Worm (Caenorhabditis elegans) whole organism, midembryonic: ENCODE results near the gene T22F7.3.

Source experiments
- T22C8.4 ChIP-seq: fragments of 200-800 bp; sonication (Bioruptor generic); IDR thresholded peaks from 2 replicates; pipeline ENCODE4 v1.3.6; 2022; ENCODE audit warnings: missing genetic modification characterization, missing compliant biosample characterization
- cog-1 ChIP-seq: sonication (generic microtip); optimal IDR thresholded peaks from 2 replicates; lab custom pipeline; 2016; ENCODE audit warnings: missing genetic modification characterization, missing compliant biosample characterization
- flt-1 ChIP-seq: fragments of 200-800 bp; sonication (Bioruptor generic); IDR thresholded peaks from 2 replicates; pipeline ENCODE4 v1.3.6; 2022; ENCODE audit warnings: missing genetic modification characterization, missing compliant biosample characterization
- klf-2 ChIP-seq: fragments of 200-800 bp; sonication (Bioruptor generic); conservative IDR thresholded peaks from 2 replicates; pipeline ENCODE4 v1.3.6; 2022; ENCODE audit warnings: missing genetic modification reagents, missing genetic modification characterization, missing compliant biosample characterization
- med-1 ChIP-seq: sonication (generic microtip); optimal IDR thresholded peaks from 2 replicates; lab custom pipeline; 2017; ENCODE audit warnings: missing genetic modification characterization, mild to moderate bottlenecking, missing compliant biosample characterization, antibody characterized with exemption, missing genetic modification reagents; ENCODE audit not compliant: insufficient read depth
- ref-1 ChIP-seq: fragments of 200-800 bp; sonication (Bioruptor generic); conservative IDR thresholded peaks from 2 replicates; pipeline ENCODE4 v1.3.6; 2022; ENCODE audit warnings: missing genetic modification reagents, missing genetic modification characterization, missing compliant biosample characterization
- tab-1 ChIP-seq: fragments of 200-800 bp; sonication (Bioruptor generic); IDR thresholded peaks from 2 replicates; pipeline ENCODE4 v1.3.6; 2022; ENCODE audit warnings: missing genetic modification characterization, missing compliant biosample characterization
- ztf-23 ChIP-seq: fragments of 200-800 bp; sonication (Bioruptor generic); IDR thresholded peaks from 2 replicates; pipeline ENCODE4 v1.3.6; 2022; ENCODE audit warnings: missing genetic modification reagents, missing genetic modification characterization, missing compliant biosample characterization
- ztf-29 ChIP-seq: fragments of 200-800 bp; sonication (Bioruptor generic); IDR thresholded peaks from 2 replicates; pipeline ENCODE4 v1.3.6; 2022; ENCODE audit warnings: missing genetic modification reagents, missing genetic modification characterization, missing compliant biosample characterization

The T22F7.3 gene

DNA sequence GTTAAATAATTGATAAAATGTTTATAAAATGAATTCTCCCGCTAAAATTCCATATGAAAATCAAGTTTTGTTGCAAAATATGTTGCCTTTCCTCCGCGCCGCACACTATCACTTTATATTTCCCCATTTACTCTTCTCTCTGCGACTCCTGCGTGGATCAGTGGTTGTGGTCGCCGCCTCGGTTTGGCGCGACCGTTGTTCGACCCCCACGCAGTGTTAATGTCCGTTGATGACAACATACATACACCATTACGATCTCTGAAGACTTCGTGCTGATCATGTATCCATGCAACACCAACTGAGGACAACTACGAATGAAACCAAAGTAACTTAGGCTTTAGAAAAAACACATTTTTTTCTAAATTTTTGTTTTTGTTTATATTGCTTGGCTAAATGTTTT is 21.3 kb downstream of the T22F7.3 start:
- TF ChIP-seq tab-1 (GFP tag; lab: Robert Waterston, UW) = peak; percentile 91
- peak; percentile 93 for TF ChIP-seq cog-1
- TF ChIP-seq ref-1 (GFP tag; lab: Robert Waterston, UW) = peak; percentile 73
- peak; percentile 54 for TF ChIP-seq med-1 (GFP tag; lab: Kevin White, UChicago)
- peak; percentile 65 for TF ChIP-seq ztf-29 (GFP tag; lab: Robert Waterston, UW)
- TF ChIP-seq ztf-23 (GFP tag; lab: Robert Waterston, UW) = peak; percentile 95
- TF ChIP-seq klf-2 (GFP tag; lab: Robert Waterston, UW) = peak; percentile 89
- peak; percentile 90 for TF ChIP-seq flt-1 (GFP tag; lab: Robert Waterston, UW)
- TF ChIP-seq T22C8.4 (GFP tag; lab: Robert Waterston, UW) = peak; percentile 83

- no peak for TF ChIP-seq ref-1 (GFP tag; lab: Robert Waterston, UW)
- no peak for TF ChIP-seq T22C8.4 (GFP tag; lab: Robert Waterston, UW)
- TF ChIP-seq cog-1 = no peak
- no peak for TF ChIP-seq tab-1 (GFP tag; lab: Robert Waterston, UW)
- TF ChIP-seq ztf-23 (GFP tag; lab: Robert Waterston, UW) = no peak
- no peak for TF ChIP-seq klf-2 (GFP tag; lab: Robert Waterston, UW)
- TF ChIP-seq med-1 (GFP tag; lab: Kevin White, UChicago) = no peak
- no peak for TF ChIP-seq flt-1 (GFP tag; lab: Robert Waterston, UW)
- TF ChIP-seq ztf-29 (GFP tag; lab: Robert Waterston, UW) = no peak
Observed at ce11 chrIII:491090-491597, 32.7 kb downstream of the T22F7.3 start, which contains the start of gene unc-45. Gene unc-45 (plus strand): TSS chrIII:491547.

- TF ChIP-seq ztf-29 (GFP tag; lab: Robert Waterston, UW) (no peak), klf-2 (GFP tag; lab: Robert Waterston, UW) (no peak), cog-1 (no peak), T22C8.4 (GFP tag; lab: Robert Waterston, UW) (no peak), ref-1 (GFP tag; lab: Robert Waterston, UW) (no peak), ztf-23 (GFP tag; lab: Robert Waterston, UW) (no peak), med-1 (GFP tag; lab: Kevin White, UChicago) (no peak), flt-1 (GFP tag; lab: Robert Waterston, UW) (no peak), tab-1 (GFP tag; lab: Robert Waterston, UW) (no peak)
Observed at ce11 chrIII:488464-488863, 35.4 kb downstream of the T22F7.3 start, which contains the start of gene F30H5.5. Gene F30H5.5 (plus strand): TSS chrIII:488764.

DNA sequence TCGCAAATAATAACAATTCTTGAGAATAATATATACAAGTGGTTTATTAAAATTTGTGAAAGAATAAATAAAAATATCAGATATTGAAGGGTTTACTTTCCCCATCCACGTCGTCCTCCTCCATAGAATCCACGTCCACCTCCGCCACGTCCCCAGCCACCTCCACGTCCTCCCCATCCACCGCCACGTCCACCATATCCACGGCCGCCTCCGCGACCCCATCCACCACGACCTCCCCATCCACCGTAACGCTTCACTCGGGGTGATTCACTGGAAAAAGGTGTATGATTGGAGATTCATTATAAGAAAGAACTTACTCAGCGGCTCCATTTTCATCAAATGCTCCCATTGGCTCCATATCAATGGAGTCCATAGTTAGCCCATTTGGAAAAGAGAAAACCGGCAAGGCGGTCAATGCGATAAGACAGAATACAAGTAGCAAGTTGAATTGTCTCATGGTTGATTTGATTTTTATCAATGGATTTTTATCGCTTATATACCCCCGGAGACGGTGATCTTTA is 37.7 kb downstream of the T22F7.3 start, which contains the start of gene nlp-32:
Gene nlp-32 (minus strand): TSS at position 471 of the 521 bp plus-strand sequence.
- TF ChIP-seq ref-1 (GFP tag; lab: Robert Waterston, UW) = no peak
- TF ChIP-seq med-1 (GFP tag; lab: Kevin White, UChicago) = no peak
- TF ChIP-seq flt-1 (GFP tag; lab: Robert Waterston, UW) = no peak
- no peak for TF ChIP-seq ztf-29 (GFP tag; lab: Robert Waterston, UW)
- TF ChIP-seq tab-1 (GFP tag; lab: Robert Waterston, UW) = no peak
- no peak for TF ChIP-seq klf-2 (GFP tag; lab: Robert Waterston, UW)

ce11 chrIII:483556-483955 is 40.3 kb downstream of the T22F7.3 start, which contains the start of gene F10C5.3:
Gene F10C5.3 (plus strand): TSS chrIII:483868.
- TF ChIP-seq klf-2 (GFP tag; lab: Robert Waterston, UW) = no peak
- no peak for TF ChIP-seq tab-1 (GFP tag; lab: Robert Waterston, UW)
- TF ChIP-seq cog-1 = no peak

- TF ChIP-seq ref-1 (GFP tag; lab: Robert Waterston, UW) (no peak), flt-1 (GFP tag; lab: Robert Waterston, UW) (no peak), cog-1 (no peak), T22C8.4 (GFP tag; lab: Robert Waterston, UW) (no peak), tab-1 (GFP tag; lab: Robert Waterston, UW) (no peak), ztf-29 (GFP tag; lab: Robert Waterston, UW) (no peak), ztf-23 (GFP tag; lab: Robert Waterston, UW) (no peak), med-1 (GFP tag; lab: Kevin White, UChicago) (no peak), klf-2 (GFP tag; lab: Robert Waterston, UW) (no peak)
Observed at ce11 chrIII:482739-483138, 41.1 kb downstream of the T22F7.3 start.

- TF ChIP-seq tab-1 (GFP tag; lab: Robert Waterston, UW) (no peak), flt-1 (GFP tag; lab: Robert Waterston, UW) (no peak), ztf-23 (GFP tag; lab: Robert Waterston, UW) (no peak), klf-2 (GFP tag; lab: Robert Waterston, UW) (no peak), ref-1 (GFP tag; lab: Robert Waterston, UW) (no peak)
Observed at ce11 chrIII:481259-481658, 42.6 kb downstream of the T22F7.3 start.

DNA sequence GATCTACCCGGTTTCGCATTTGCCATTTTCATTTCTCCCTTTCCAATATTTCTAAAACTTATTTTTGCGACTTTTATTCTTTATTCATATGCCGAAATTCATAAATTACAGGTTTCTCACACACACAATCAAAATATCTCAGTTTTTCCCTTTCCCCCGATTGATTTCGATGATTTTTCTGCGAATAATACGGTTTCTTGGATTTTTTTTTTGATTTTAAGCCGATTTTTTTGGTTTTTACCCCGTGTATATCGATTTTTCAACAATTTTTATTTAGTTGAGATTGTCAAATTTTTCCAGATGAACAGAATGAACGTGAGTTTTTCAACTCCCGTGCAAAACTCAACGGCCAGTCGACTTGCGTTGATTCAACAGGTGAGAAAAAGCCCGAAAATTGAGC is 48.7 kb downstream of the T22F7.3 start, which contains the start of gene mat-3:
Gene mat-3 (plus strand): TSS at position 301 of the 400 bp plus-strand sequence.
- TF ChIP-seq ztf-23 (GFP tag; lab: Robert Waterston, UW) (no peak), flt-1 (GFP tag; lab: Robert Waterston, UW) (no peak), tab-1 (GFP tag; lab: Robert Waterston, UW) (no peak)

DNA sequence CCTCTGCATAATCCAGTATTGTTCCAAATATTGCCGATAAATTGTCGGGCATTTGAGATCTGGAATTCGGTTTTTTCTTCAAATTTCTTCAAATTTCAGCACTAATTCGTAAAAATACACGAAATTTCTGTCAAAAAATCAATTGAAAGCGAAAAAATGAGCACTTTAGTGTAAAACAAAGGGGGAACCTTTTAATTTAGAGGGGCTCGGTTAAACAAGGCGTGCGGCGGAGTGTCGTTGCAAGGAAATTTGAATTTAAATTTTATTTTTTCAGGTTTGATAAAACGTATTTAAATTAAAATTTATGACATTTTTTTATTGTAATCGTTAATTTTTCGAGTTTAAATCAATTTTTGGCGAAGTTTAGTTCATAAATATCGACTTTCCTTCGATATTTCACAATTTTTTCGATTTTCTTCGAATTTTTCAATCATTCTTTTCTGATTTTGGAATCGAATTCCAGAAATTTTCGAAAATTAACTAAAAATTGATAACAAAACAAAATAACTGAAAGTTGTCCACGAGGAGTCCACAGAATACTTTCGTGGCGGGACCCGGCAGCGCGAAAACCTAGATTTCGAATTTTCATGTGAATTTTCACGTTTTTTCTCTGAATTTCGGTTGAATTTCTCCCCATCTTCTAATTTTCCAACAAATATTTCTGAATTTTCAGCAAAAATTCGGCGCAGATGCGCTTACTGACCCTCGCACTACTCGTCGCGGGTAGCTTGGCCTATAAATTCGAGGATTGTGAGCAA is 52.0 kb downstream of the T22F7.3 start, which contains the start of the genes magu-1 and nemp-1:
Gene magu-1 (minus strand): TSS at position 59 of the 758 bp plus-strand sequence.
Gene nemp-1 (plus strand): TSS at position 674 of the 758 bp plus-strand sequence.
- TF ChIP-seq ref-1 (GFP tag; lab: Robert Waterston, UW) (no peak), ztf-29 (GFP tag; lab: Robert Waterston, UW) (no peak), ztf-23 (GFP tag; lab: Robert Waterston, UW) (no peak), flt-1 (GFP tag; lab: Robert Waterston, UW) (no peak), med-1 (GFP tag; lab: Kevin White, UChicago) (no peak), tab-1 (GFP tag; lab: Robert Waterston, UW) (no peak), T22C8.4 (GFP tag; lab: Robert Waterston, UW) (no peak), klf-2 (GFP tag; lab: Robert Waterston, UW) (no peak), cog-1 (no peak)
